Fruit fly (Drosophila melanogaster) S2 (cell line): ENCODE results near the gene eya.

Experiments
- CG8478 ChIP-seq: fragments of >200 bp; optimal IDR thresholded peaks from 2 replicates; lab custom pipeline; 2018
- CTCF ChIP-seq, 2 experiments: fragments of >200 bp; optimal IDR thresholded peaks; 2 replicates each; lab custom pipeline; 2018

- TF ChIP-seq CG8478, result no peak
- no peak for TF ChIP-seq CTCF (optimal IDR thresholded peaks at IDR 0.05; lab: Kevin White, UChicago)
These were observed 32.3 kb upstream of the eya start for dm6 chr2L:6579045-6579444.
